Fruit fly (Drosophila melanogaster) whole organism, embryonic: Measurements from ENCODE around the gene yellow-e2.
A peak's percentile ranks its signal among the peaks of the same experiment; 100 is the strongest.

Source experiments
- Awh ChIP-seq: fragments of 200-800 bp; sonication (Bioruptor generic); IDR thresholded peaks from 2 replicates; pipeline ENCODE4, ENCODE4 v1.3.6; 2022; ENCODE audit warnings: missing biosample characterization, missing genetic modification characterization
- CG10431 ChIP-seq: fragments of 200-800 bp; sonication (Bioruptor generic); optimal IDR thresholded peaks from 3 replicates; lab custom pipeline; 2018; ENCODE audit warnings: missing biosample characterization, mild to moderate bottlenecking, missing genetic modification characterization
- CG12104 ChIP-seq: fragments of 200-800 bp; sonication (Bioruptor generic); optimal IDR thresholded peaks from 3 replicates; lab custom pipeline; 2016; ENCODE audit warnings: missing biosample characterization, missing genetic modification characterization
- CG14441 ChIP-seq: fragments of 200-800 bp; sonication (Bioruptor generic); IDR thresholded peaks from 2 replicates; pipeline ENCODE4 v1.3.6; 2022; ENCODE audit warnings: missing biosample characterization, missing genetic modification characterization
- CG14965 ChIP-seq: fragments of 200-800 bp; sonication (Bioruptor generic); optimal IDR thresholded peaks from 2 replicates; lab custom pipeline; 2016; ENCODE audit warnings: missing biosample characterization, missing genetic modification characterization, borderline replicate concordance
- CG15073 ChIP-seq: fragments of 200-800 bp; sonication (Bioruptor generic); optimal IDR thresholded peaks from 2 replicates; lab custom pipeline; 2016; ENCODE audit warnings: missing biosample characterization, missing genetic modification characterization
- CG16779 ChIP-seq: fragments of 200-800 bp; sonication (Bioruptor generic); IDR thresholded peaks from 2 replicates; pipeline ENCODE4 v1.3.6; 2022; ENCODE audit warnings: missing biosample characterization, missing genetic modification characterization
- CG17912 ChIP-seq: fragments of 200-800 bp; sonication (Bioruptor generic); optimal IDR thresholded peaks from 2 replicates; lab custom pipeline; 2018; ENCODE audit warnings: missing biosample characterization, mild to moderate bottlenecking, missing genetic modification characterization
- CG18262 ChIP-seq: fragments of 200-800 bp; optimal IDR thresholded peaks from 3 replicates; lab custom pipeline; 2019; ENCODE audit warnings: missing biosample characterization, mild to moderate bottlenecking, missing genetic modification characterization, moderate library complexity
- CG18476 ChIP-seq: fragments of 200-800 bp; sonication (Bioruptor generic); optimal IDR thresholded peaks from 2 replicates; lab custom pipeline; 2016; ENCODE audit warnings: missing biosample characterization, mild to moderate bottlenecking, missing genetic modification characterization
- CG2120 ChIP-seq: fragments of 200-800 bp; sonication (Bioruptor generic); optimal IDR thresholded peaks from 3 replicates; lab custom pipeline; 2016; ENCODE audit warnings: missing biosample characterization, missing genetic modification characterization
- CG30403 ChIP-seq: fragments of 200-800 bp; sonication (Bioruptor generic); optimal IDR thresholded peaks from 3 replicates; lab custom pipeline; 2016; ENCODE audit warnings: missing biosample characterization, missing genetic modification characterization
- CG31365 ChIP-seq: fragments of 200-800 bp; sonication (Bioruptor generic); optimal IDR thresholded peaks from 2 replicates; lab custom pipeline; 2018; ENCODE audit warnings: missing biosample characterization, mild to moderate bottlenecking, missing genetic modification characterization
- CG32532 ChIP-seq: fragments of 200-800 bp; sonication (Bioruptor generic); IDR thresholded peaks from 2 replicates; pipeline ENCODE4 v1.3.6; 2022; ENCODE audit warnings: missing biosample characterization, missing genetic modification characterization
- CG32772 ChIP-seq: fragments of 200-800 bp; sonication (Bioruptor generic); IDR thresholded peaks from 2 replicates; pipeline ENCODE4 v1.3.6; 2022; ENCODE audit warnings: missing biosample characterization, missing genetic modification characterization
- CG43689 ChIP-seq: fragments of 200-800 bp; sonication (Bioruptor generic); IDR thresholded peaks from 2 replicates; pipeline ENCODE4 v1.3.6; 2022; ENCODE audit warnings: missing biosample characterization, missing genetic modification characterization
- CG9609 ChIP-seq: fragments of 200-800 bp; sonication (Bioruptor generic); optimal IDR thresholded peaks from 3 replicates; lab custom pipeline; 2016; ENCODE audit warnings: missing biosample characterization, missing genetic modification characterization
- CG9797 ChIP-seq: fragments of 200-800 bp; sonication (Bioruptor generic); optimal IDR thresholded peaks from 3 replicates; lab custom pipeline; 2018; ENCODE audit warnings: missing biosample characterization, mild to moderate bottlenecking, missing genetic modification characterization
- Dbx ChIP-seq: fragments of 200-800 bp; sonication (Bioruptor generic); IDR thresholded peaks from 3 replicates; pipeline ENCODE4 v1.3.6; 2022; ENCODE audit warnings: missing biosample characterization, missing genetic modification characterization
- Dll ChIP-seq: fragments of 200-800 bp; sonication (Bioruptor generic); IDR thresholded peaks from 4 replicates; pipeline ENCODE4 v1.3.6; 2022; ENCODE audit warnings: missing biosample characterization, missing genetic modification characterization; ENCODE audit not compliant: partially characterized antibody
- Doc2 ChIP-seq: fragments of 200-800 bp; sonication (Bioruptor generic); IDR thresholded peaks from 2 replicates; pipeline ENCODE4 v1.3.6; 2022; ENCODE audit warnings: missing biosample characterization, missing genetic modification characterization
- Drgx ChIP-seq: fragments of 200-800 bp; sonication (Bioruptor generic); IDR thresholded peaks from 2 replicates; pipeline ENCODE4 v1.3.6; 2022; ENCODE audit warnings: missing biosample characterization, missing genetic modification characterization
- Eip74EF ChIP-seq, 2 experiments: fragments of 200-800 bp in 1 of 2; fragments of >200 bp in 1 of 2; sonication (Bioruptor generic) in 1 of 2; optimal IDR thresholded peaks; 2 replicates each; lab custom pipeline; 2017 to 2019; ENCODE audit warnings: missing biosample characterization in 2 of 2, missing genetic modification characterization in 2 of 2, mild to moderate bottlenecking in 1 of 2, moderate library complexity in 1 of 2
- Fer3 ChIP-seq: fragments of 200-800 bp; sonication (Bioruptor generic); optimal IDR thresholded peaks from 2 replicates; lab custom pipeline; 2018; ENCODE audit warnings: missing biosample characterization, mild to moderate bottlenecking, missing genetic modification characterization, moderate library complexity
- Hr3 ChIP-seq: fragments of 200-800 bp; sonication (Bioruptor generic); optimal IDR thresholded peaks from 3 replicates; lab custom pipeline; 2016; ENCODE audit warnings: missing biosample characterization, missing genetic modification characterization
- Med ChIP-seq: fragments of 200-800 bp; sonication (Bioruptor generic); peaks from one replicate; lab custom pipeline; 2016; ENCODE audit warnings: missing biosample characterization, missing genetic modification characterization, mild to moderate bottlenecking, inconsistent platforms, moderate library complexity
- Myb ChIP-seq: fragments of 200-800 bp; sonication (Bioruptor generic); optimal IDR thresholded peaks from 2 replicates; lab custom pipeline; 2016; ENCODE audit warnings: missing biosample characterization, missing genetic modification characterization
- NK7.1 ChIP-seq: fragments of 200-800 bp; sonication (Bioruptor generic); optimal IDR thresholded peaks from 3 replicates; lab custom pipeline; 2016; ENCODE audit warnings: missing biosample characterization, missing genetic modification characterization
- Sox102F ChIP-seq: fragments of 200-800 bp; sonication (Bioruptor generic); optimal IDR thresholded peaks from 2 replicates; lab custom pipeline; 2018; ENCODE audit warnings: missing biosample characterization, mild to moderate bottlenecking, missing genetic modification characterization, moderate library complexity
- Usf ChIP-seq: fragments of 200-800 bp; sonication (Bioruptor generic); optimal IDR thresholded peaks from 2 replicates; lab custom pipeline; 2017; ENCODE audit warnings: missing genotype, missing biosample characterization, missing genetic modification characterization
- aop ChIP-seq: fragments of 200-800 bp; sonication (Bioruptor generic); IDR thresholded peaks from 2 replicates; pipeline ENCODE4 v1.3.6; 2022; ENCODE audit warnings: missing biosample characterization, missing genetic modification characterization
- ap ChIP-seq: fragments of 200-800 bp; sonication (Bioruptor generic); IDR thresholded peaks from 2 replicates; pipeline ENCODE4 v1.3.6; 2022; ENCODE audit warnings: missing biosample characterization, missing genetic modification characterization
- ara ChIP-seq: fragments of 200-800 bp; sonication (Bioruptor generic); IDR thresholded peaks from 2 replicates; pipeline ENCODE4 v1.3.6; 2022; ENCODE audit warnings: missing biosample characterization, missing genetic modification characterization
- ash1 ChIP-seq: fragments of 200-800 bp; sonication (Bioruptor generic); optimal IDR thresholded peaks from 2 replicates; lab custom pipeline; 2018; ENCODE audit warnings: missing biosample characterization, mild to moderate bottlenecking, missing genetic modification characterization
- br ChIP-seq: fragments of >200 bp; optimal IDR thresholded peaks from 2 replicates; lab custom pipeline; 2017
- chinmo ChIP-seq: fragments of 200-800 bp; sonication (Bioruptor generic); IDR thresholded peaks from 4 replicates; pipeline ENCODE4 v1.3.6; 2022; ENCODE audit warnings: missing biosample characterization, missing genetic modification characterization; ENCODE audit not compliant: partially characterized antibody
- dm ChIP-seq: fragments of 200-800 bp; sonication (Bioruptor generic); optimal IDR thresholded peaks from 3 replicates; lab custom pipeline; 2016; ENCODE audit warnings: missing biosample characterization, missing genetic modification characterization
- dmrt11E ChIP-seq: fragments of 200-800 bp; sonication (Bioruptor generic); optimal IDR thresholded peaks from 3 replicates; lab custom pipeline; 2018; ENCODE audit warnings: missing biosample characterization, mild to moderate bottlenecking, missing genetic modification characterization, moderate library complexity
- dysf ChIP-seq: fragments of 200-800 bp; sonication (Bioruptor generic); IDR thresholded peaks from 3 replicates; pipeline ENCODE4 v1.3.6; 2022; ENCODE audit warnings: missing biosample characterization, missing genetic modification characterization
- gcm ChIP-seq: fragments of 200-800 bp; sonication (Bioruptor generic); optimal IDR thresholded peaks from 2 replicates; lab custom pipeline; 2019; ENCODE audit warnings: missing biosample characterization, mild to moderate bottlenecking, missing genetic modification characterization, moderate library complexity
- gt ChIP-seq: fragments of 200-800 bp; sonication (Bioruptor generic); IDR thresholded peaks from 2 replicates; pipeline ENCODE4 v1.3.6; 2022; ENCODE audit warnings: missing biosample characterization, missing genetic modification characterization
- jing ChIP-seq: fragments of 200-800 bp; sonication (Bioruptor generic); optimal IDR thresholded peaks from 2 replicates; lab custom pipeline; 2018; ENCODE audit warnings: missing biosample characterization, mild to moderate bottlenecking, missing genetic modification characterization
- kay ChIP-seq: fragments of 200-800 bp; sonication (Bioruptor generic); optimal IDR thresholded peaks from 2 replicates; lab custom pipeline; 2016; ENCODE audit warnings: missing biosample characterization, missing genetic modification characterization
- nmo ChIP-seq: fragments of 200-800 bp; sonication (Bioruptor generic); optimal IDR thresholded peaks from 2 replicates; lab custom pipeline; 2018; ENCODE audit warnings: missing biosample characterization, mild to moderate bottlenecking, missing genetic modification characterization, moderate library complexity
- pb ChIP-seq: fragments of 200-800 bp; sonication (Bioruptor generic); optimal IDR thresholded peaks from 3 replicates; lab custom pipeline; 2016; ENCODE audit warnings: missing biosample characterization, missing genetic modification characterization
- pnt ChIP-seq: fragments of 200-800 bp; sonication (Bioruptor generic); optimal IDR thresholded peaks from 3 replicates; lab custom pipeline; 2016; ENCODE audit warnings: missing biosample characterization, missing genetic modification characterization
- row ChIP-seq: fragments of 200-800 bp; sonication (Bioruptor generic); IDR thresholded peaks from 3 replicates; pipeline ENCODE4 v1.3.6; 2022; ENCODE audit warnings: missing biosample characterization, missing genetic modification characterization
- sqz ChIP-seq: fragments of 200-800 bp; sonication (Bioruptor generic); optimal IDR thresholded peaks from 3 replicates; lab custom pipeline; 2018; ENCODE audit warnings: missing biosample characterization, mild to moderate bottlenecking, missing genetic modification characterization
- trh ChIP-seq: fragments of 200-800 bp; sonication (Bioruptor generic); optimal IDR thresholded peaks from 2 replicates; lab custom pipeline; 2016; ENCODE audit warnings: missing biosample characterization, missing genetic modification characterization
- zf30C ChIP-seq: fragments of 200-800 bp; sonication (Bioruptor generic); optimal IDR thresholded peaks from 3 replicates; lab custom pipeline; 2018; ENCODE audit warnings: missing biosample characterization, mild to moderate bottlenecking, missing genetic modification characterization

Gene yellow-e2

DNA sequence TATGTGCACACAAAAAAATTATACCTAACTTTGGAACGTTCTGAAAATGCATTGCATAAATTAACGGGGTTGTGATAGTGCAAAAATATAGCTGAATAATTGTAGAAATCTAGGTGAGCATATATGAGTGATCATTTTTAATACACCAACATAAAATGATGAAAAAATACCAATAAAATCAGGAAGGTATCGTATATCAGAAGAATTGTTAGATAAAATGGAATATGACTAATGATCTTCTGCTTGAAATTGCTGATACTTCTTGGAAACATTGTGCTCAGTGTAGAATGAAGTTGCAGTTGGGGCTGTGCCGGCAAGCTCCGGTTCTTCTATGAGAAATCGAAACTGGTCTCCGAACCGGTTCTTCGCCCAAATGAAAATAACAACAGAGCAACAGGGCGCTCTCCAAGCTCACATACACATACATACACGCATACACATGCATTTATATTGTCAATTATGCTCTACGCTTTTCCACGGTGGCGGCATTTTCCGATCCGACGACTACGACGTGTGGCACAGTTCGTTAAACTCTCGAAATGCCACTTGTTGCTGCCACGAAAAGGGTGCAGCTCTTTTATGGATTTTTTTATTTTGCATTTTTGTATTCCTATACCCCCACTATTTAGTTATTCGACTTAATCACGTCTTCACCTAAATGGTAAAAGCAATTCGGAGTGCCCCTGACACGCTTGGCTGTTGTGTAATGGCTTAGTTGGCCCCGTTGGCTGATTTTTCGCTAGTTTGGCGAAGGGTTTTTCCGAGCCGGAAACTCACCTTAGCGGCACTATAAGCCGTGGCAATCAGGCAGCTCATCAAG is 5.7 kb downstream of the yellow-e2 start (continued):
- TF ChIP-seq nmo = peak; percentile 94
- TF ChIP-seq Eip74EF (GFP tag; optimal IDR thresholded peaks at IDR 0.05; lab: Kevin White, UChicago) = peak in 1 of 2 experiments; percentile 92
- TF ChIP-seq row = peak; percentile 88
- TF ChIP-seq Drgx (GFP tag; lab: Robert Waterston, UW) = peak; percentile 81
- TF ChIP-seq trh (GFP tag; lab: Kevin White, UChicago) = peak; percentile 77
- peak; percentile 69 for TF ChIP-seq kay
- peak; percentile 76 for TF ChIP-seq CG10431 (GFP tag; lab: Kevin White, UChicago)
- TF ChIP-seq dmrt11E (tag; lab: Kevin White, UChicago) = peak; percentile 91
- TF ChIP-seq CG17912 (GFP tag; lab: Kevin White, UChicago) = peak; percentile 9
- peak; percentile 78 for TF ChIP-seq Usf (GFP tag; lab: Kevin White, UChicago)
- no peak for TF ChIP-seq br (lab: Kevin White, UChicago)
- TF ChIP-seq dm = peak; percentile 71
- TF ChIP-seq CG43689 (GFP tag; lab: Robert Waterston, UW) = peak; percentile 39; the same call in 1 of the 2 replicates
- TF ChIP-seq ap (GFP tag; lab: Robert Waterston, UW) = peak; percentile 68
- TF ChIP-seq Dbx (GFP tag; lab: Robert Waterston, UW) = peak; percentile 42; the same call in 1 of the 3 replicates
- peak; percentile 74 for TF ChIP-seq Awh (GFP tag; lab: Robert Waterston, UW)
- 0 out of 2 replicates have a peak, but pooled peaks have one; percentile 31 for TF ChIP-seq gt (GFP tag; lab: Robert Waterston, UW)
- peak; percentile 83 for TF ChIP-seq CG32772 (GFP tag; lab: Robert Waterston, UW)
- peak; percentile 69 for TF ChIP-seq CG12104 (GFP tag; lab: Kevin White, UChicago)
- TF ChIP-seq sqz = peak; percentile 53
- no peak for TF ChIP-seq ash1 (GFP tag; lab: Kevin White, UChicago)
- TF ChIP-seq CG9609 (GFP tag; lab: Kevin White, UChicago) = peak; percentile 88
- peak; percentile 90 for TF ChIP-seq gcm (GFP tag; lab: Kevin White, UChicago)
- peak; percentile 93 for TF ChIP-seq dysf (GFP tag; lab: Robert Waterston, UW)
- TF ChIP-seq Doc2 (GFP tag; lab: Robert Waterston, UW) = no peak
- peak; percentile 67 for TF ChIP-seq CG31365 (tag; lab: Kevin White, UChicago)
- TF ChIP-seq Sox102F (GFP tag; lab: Kevin White, UChicago) = peak; percentile 92
- TF ChIP-seq jing = peak; percentile 77
- TF ChIP-seq CG9797 (GFP tag; lab: Kevin White, UChicago) = no peak
- TF ChIP-seq chinmo (GFP tag; lab: Robert Waterston, UW) = no peak
- peak; percentile 89 for TF ChIP-seq CG32532 (GFP tag; lab: Robert Waterston, UW)
- TF ChIP-seq CG18476 (GFP tag; lab: Kevin White, UChicago) = peak; percentile 71
- TF ChIP-seq NK7.1 (GFP tag; lab: Kevin White, UChicago) = peak; percentile 58
- peak; percentile 5 for TF ChIP-seq CG14965
- TF ChIP-seq pnt (GFP tag; lab: Kevin White, UChicago) = peak; percentile 89
- TF ChIP-seq CG16779 (GFP tag; lab: Robert Waterston, UW) = peak; percentile 63; the same call in 1 of the 2 replicates
- TF ChIP-seq pb (GFP tag; lab: Kevin White, UChicago) = peak; percentile 74
- TF ChIP-seq zf30C (GFP tag; lab: Kevin White, UChicago) = peak; percentile 90
- TF ChIP-seq CG14441 = peak; percentile 84
- TF ChIP-seq CG2120 (GFP tag; lab: Kevin White, UChicago) = peak; percentile 92
- peak; percentile 88 for TF ChIP-seq ara (GFP tag; lab: Robert Waterston, UW)
- TF ChIP-seq Hr3 (GFP tag; lab: Kevin White, UChicago) = peak; percentile 88
- peak; percentile 76 for TF ChIP-seq Myb (GFP tag; lab: Kevin White, UChicago)
- peak; percentile 98 for TF ChIP-seq Med (GFP tag; lab: Kevin White, UChicago)
- TF ChIP-seq Fer3 (tag; lab: Kevin White, UChicago) = peak; percentile 66
- TF ChIP-seq CG15073 (GFP tag; lab: Kevin White, UChicago) = peak; percentile 64
- peak; percentile 95 for TF ChIP-seq CG18262 (tag; lab: Kevin White, UChicago)
- TF ChIP-seq aop (GFP tag; lab: Robert Waterston, UW) = no peak
- peak; percentile 95 for TF ChIP-seq CG30403 (GFP tag; lab: Kevin White, UChicago)
- no peak for TF ChIP-seq Dll (GFP tag; lab: Robert Waterston, UW)
